Worm (Caenorhabditis elegans) whole organism, L4 larva: ENCODE data around the gene pyc-1.

Source experiments
- ces-1 ChIP-seq: fragments of 150-350 bp; sonication (generic microtip); optimal IDR thresholded peaks from 4 replicates; lab custom pipeline; 2014; ENCODE audit warnings: missing biosample characterization, missing genetic modification reagents, missing genetic modification characterization
- daf-12 ChIP-seq: fragments of 150-350 bp; optimal IDR thresholded peaks from 2 replicates; lab custom pipeline; 2014; ENCODE audit warnings: missing biosample characterization, missing genetic modification reagents, missing genetic modification characterization
- dve-1 ChIP-seq: sonication (generic microtip); optimal IDR thresholded peaks from 2 replicates; lab custom pipeline; 2017; ENCODE audit warnings: antibody characterized with exemption, mild to moderate bottlenecking, missing genetic modification characterization, missing compliant biosample characterization; ENCODE audit not compliant: insufficient read depth
- fkh-10 ChIP-seq: fragments of 150-350 bp; optimal IDR thresholded peaks from 2 replicates; lab custom pipeline; 2014; ENCODE audit warnings: missing biosample characterization, missing genetic modification reagents, missing genetic modification characterization
- mep-1 ChIP-seq: fragments of 150-350 bp; sonication (generic microtip); optimal IDR thresholded peaks from 3 replicates; lab custom pipeline; 2014; ENCODE audit warnings: missing biosample characterization, missing genetic modification characterization
- nhr-102 ChIP-seq: sonication (generic microtip); optimal IDR thresholded peaks from 2 replicates; lab custom pipeline; 2016; ENCODE audit warnings: mild to moderate bottlenecking, missing genetic modification characterization, moderate library complexity, missing compliant biosample characterization
- spr-3 ChIP-seq: fragments of 200-800 bp; sonication (Bioruptor generic); optimal IDR thresholded peaks from 2 replicates; lab custom pipeline; 2018; ENCODE audit warnings: mild to moderate bottlenecking, missing genetic modification characterization, missing compliant biosample characterization

- TF ChIP-seq fkh-10 (GFP tag; lab: Kevin White, UChicago) (no peak), ces-1 (GFP tag; lab: Kevin White, UChicago) (no peak), daf-12 (tag; lab: Kevin White, UChicago) (no peak), nhr-102 (tag; lab: Kevin White, UChicago) (no peak), dve-1 (tag; lab: Kevin White, UChicago) (no peak), mep-1 (tag; lab: Kevin White, UChicago) (no peak), spr-3 (no peak)
Observed at ce11 chrV:11819451-11819850, 2.9 kb downstream of the pyc-1 start.
